Fruit fly (Drosophila melanogaster) S2 (cell line): ENCODE results near the gene CG34452.

Experiments
- CG8478 ChIP-seq: fragments of >200 bp; optimal IDR thresholded peaks from 2 replicates; lab custom pipeline; 2018
- CTCF ChIP-seq, 2 experiments: fragments of >200 bp; optimal IDR thresholded peaks; 2 replicates each; lab custom pipeline; 2018

- no peak for TF ChIP-seq CTCF (optimal IDR thresholded peaks at IDR 0.05; lab: Kevin White, UChicago)
- no peak for TF ChIP-seq CG8478
These were observed 38.1 kb downstream of the CG34452 start, which contains the start of the genes Eig71Ea and Eig71Eb for dm6 chr3L:15649561-15649960.
